Fruit fly (Drosophila melanogaster) whole organism, embryonic: ENCODE data around the gene CG6094.

ENCODE experiments used
- CG18764 ChIP-seq: fragments of 200-800 bp; sonication (Bioruptor generic); optimal IDR thresholded peaks from 3 replicates; lab custom pipeline; 2016; ENCODE audit warnings: missing biosample characterization, missing genetic modification characterization
- CG30403 ChIP-seq: fragments of 200-800 bp; sonication (Bioruptor generic); optimal IDR thresholded peaks from 3 replicates; lab custom pipeline; 2016; ENCODE audit warnings: missing biosample characterization, missing genetic modification characterization
- CG7556 ChIP-seq: fragments of 200-800 bp; sonication (Bioruptor generic); optimal IDR thresholded peaks from 2 replicates; lab custom pipeline; 2017; ENCODE audit warnings: missing biosample characterization, mild to moderate bottlenecking, missing genetic modification characterization
- Fer1 ChIP-seq: fragments of 200-800 bp; sonication (Bioruptor generic); optimal IDR thresholded peaks from 2 replicates; lab custom pipeline; 2017; ENCODE audit warnings: missing biosample characterization, mild to moderate bottlenecking, missing genetic modification characterization
- Lpt ChIP-seq: fragments of >200 bp; optimal IDR thresholded peaks from 2 replicates; lab custom pipeline; 2018; ENCODE audit warnings: missing biosample characterization, missing genetic modification characterization
- Rx ChIP-seq: fragments of 200-800 bp; sonication (Bioruptor generic); IDR thresholded peaks from 2 replicates; pipeline ENCODE4 v1.3.6; 2022; ENCODE audit warnings: missing biosample characterization, missing genetic modification characterization
- Side ChIP-seq: fragments of 200-800 bp; sonication (Bioruptor generic); optimal IDR thresholded peaks from 2 replicates; lab custom pipeline; 2016; ENCODE audit warnings: missing biosample characterization, missing genetic modification characterization
- Usf ChIP-seq: fragments of 200-800 bp; sonication (Bioruptor generic); optimal IDR thresholded peaks from 2 replicates; lab custom pipeline; 2017; ENCODE audit warnings: missing genotype, missing biosample characterization, missing genetic modification characterization
- br ChIP-seq: fragments of >200 bp; optimal IDR thresholded peaks from 2 replicates; lab custom pipeline; 2017
- jumu ChIP-seq: fragments of 200-800 bp; sonication (Bioruptor generic); optimal IDR thresholded peaks from 3 replicates; lab custom pipeline; 2016; ENCODE audit warnings: missing biosample characterization, missing genetic modification characterization
- slou ChIP-seq: fragments of 200-800 bp; sonication (Bioruptor generic); optimal IDR thresholded peaks from 3 replicates; lab custom pipeline; 2016; ENCODE audit warnings: missing biosample characterization, missing genetic modification characterization
- usp ChIP-seq: fragments of >200 bp; optimal IDR thresholded peaks from 2 replicates; lab custom pipeline; 2017; ENCODE audit warnings: missing biosample characterization, missing genetic modification characterization

- no peak for TF ChIP-seq CG18764 (GFP tag; lab: Kevin White, UChicago)
- no peak for TF ChIP-seq jumu (GFP tag; lab: Kevin White, UChicago)
- TF ChIP-seq CG30403, result no peak
- no peak for TF ChIP-seq Rx (GFP tag; lab: Robert Waterston, UW)
- no peak for TF ChIP-seq slou (GFP tag; lab: Kevin White, UChicago)
- TF ChIP-seq CG7556 (GFP tag; lab: Kevin White, UChicago), result no peak
- TF ChIP-seq Side (GFP tag; lab: Kevin White, UChicago), result no peak
- no peak for TF ChIP-seq Usf (GFP tag; lab: Kevin White, UChicago)
- TF ChIP-seq Fer1 (GFP tag; lab: Kevin White, UChicago), result no peak
- no peak for TF ChIP-seq Lpt (GFP tag; lab: Kevin White, UChicago)
- no peak for TF ChIP-seq br (lab: Kevin White, UChicago)
- no peak for TF ChIP-seq usp (GFP tag; lab: Kevin White, UChicago)
These were observed 9.6 kb upstream of the CG6094 start for dm6 chr2L:10497106-10497800.
